Worm (Caenorhabditis elegans) whole organism, mixed stage, embryonic: Measurements from ENCODE around the gene F10E7.5.
A peak's percentile ranks its signal among the peaks of the same experiment; 100 is the strongest.

Source experiments
- M03D4.4 ChIP-seq: sonication (generic microtip); optimal IDR thresholded peaks from 2 replicates; lab custom pipeline; 2017; ENCODE audit warnings: mild to moderate bottlenecking, missing genetic modification characterization, missing compliant biosample characterization
- bed-3 ChIP-seq: fragments of 200-800 bp; sonication (Bioruptor generic); optimal IDR thresholded peaks from 3 replicates; lab custom pipeline; 2018; ENCODE audit warnings: mild to moderate bottlenecking, missing genetic modification characterization, moderate library complexity, missing compliant biosample characterization
- blmp-1 ChIP-seq: fragments of 150-350 bp; optimal IDR thresholded peaks from 2 replicates; lab custom pipeline; 2014; ENCODE audit warnings: missing biosample characterization, missing genetic modification characterization
- ceh-43 ChIP-seq: fragments of 200-800 bp; sonication (Bioruptor generic); optimal IDR thresholded peaks from 2 replicates; lab custom pipeline; 2018; ENCODE audit warnings: mild to moderate bottlenecking, missing genetic modification characterization, moderate library complexity, missing compliant biosample characterization
- ceh-83 ChIP-seq: fragments of 200-800 bp; sonication (Bioruptor generic); optimal IDR thresholded peaks from 2 replicates; lab custom pipeline; 2018; ENCODE audit warnings: mild to moderate bottlenecking, missing genetic modification characterization, missing compliant biosample characterization
- ces-1 ChIP-seq: fragments of 150-350 bp; optimal IDR thresholded peaks from 2 replicates; lab custom pipeline; 2014; ENCODE audit warnings: missing biosample characterization, missing genetic modification reagents, missing genetic modification characterization
- cnd-1 ChIP-seq: fragments of 200-800 bp; sonication (Bioruptor generic); optimal IDR thresholded peaks from 2 replicates; lab custom pipeline; 2018; ENCODE audit warnings: mild to moderate bottlenecking, missing genetic modification characterization, missing compliant biosample characterization
- drap-1 ChIP-seq: fragments of 200-800 bp; sonication (Bioruptor generic); optimal IDR thresholded peaks from 3 replicates; lab custom pipeline; 2018; ENCODE audit warnings: mild to moderate bottlenecking, missing genetic modification characterization, missing compliant biosample characterization
- elt-1 ChIP-seq: sonication (generic microtip); optimal IDR thresholded peaks from 2 replicates; lab custom pipeline; 2017; ENCODE audit warnings: missing genetic modification characterization, mild to moderate bottlenecking, missing compliant biosample characterization, antibody characterized with exemption, moderate library complexity, borderline replicate concordance; ENCODE audit not compliant: insufficient read depth
- elt-3 ChIP-seq: fragments of 150-350 bp; optimal IDR thresholded peaks from 2 replicates; lab custom pipeline; 2014; ENCODE audit warnings: missing biosample characterization, missing genetic modification characterization
- flh-1 ChIP-seq: fragments of 200-800 bp; sonication (Bioruptor generic); optimal IDR thresholded peaks from 2 replicates; lab custom pipeline; 2018; ENCODE audit warnings: mild to moderate bottlenecking, missing genetic modification characterization, moderate library complexity, missing compliant biosample characterization
- ham-2 ChIP-seq: fragments of 200-800 bp; sonication (Bioruptor generic); optimal IDR thresholded peaks from 2 replicates; lab custom pipeline; 2018; ENCODE audit warnings: mild to moderate bottlenecking, missing genetic modification characterization, missing compliant biosample characterization
- lin-13 ChIP-seq: fragments of 150-350 bp; optimal IDR thresholded peaks from 2 replicates; lab custom pipeline; 2014; ENCODE audit warnings: missing biosample characterization, missing genetic modification characterization
- lin-32 ChIP-seq: fragments of 200-800 bp; sonication (Bioruptor generic); optimal IDR thresholded peaks from 2 replicates; lab custom pipeline; 2018; ENCODE audit warnings: mild to moderate bottlenecking, missing genetic modification characterization, missing compliant biosample characterization
- lsy-2 ChIP-seq: fragments of 150-350 bp; optimal IDR thresholded peaks from 2 replicates; lab custom pipeline; 2014; ENCODE audit warnings: missing biosample characterization, missing genetic modification characterization
- mab-5 ChIP-seq: fragments of 150-350 bp; optimal IDR thresholded peaks from 2 replicates; lab custom pipeline; 2014; ENCODE audit warnings: missing biosample characterization, missing genetic modification characterization
- mep-1 ChIP-seq: fragments of 150-350 bp; optimal IDR thresholded peaks from 2 replicates; lab custom pipeline; 2017; ENCODE audit warnings: missing biosample characterization, missing genetic modification reagents, missing genetic modification characterization, inconsistent platforms
- mls-2 ChIP-seq: sonication (generic microtip); optimal IDR thresholded peaks from 2 replicates; lab custom pipeline; 2016; ENCODE audit warnings: mild to moderate bottlenecking, missing genetic modification characterization, moderate library complexity, missing compliant biosample characterization
- nhr-12 ChIP-seq: fragments of 150-350 bp; optimal IDR thresholded peaks from 2 replicates; lab custom pipeline; 2014; ENCODE audit warnings: missing biosample characterization, missing genetic modification characterization
- nhr-2 ChIP-seq: fragments of 150-350 bp; optimal IDR thresholded peaks from 2 replicates; lab custom pipeline; 2014; ENCODE audit warnings: missing biosample characterization, missing genetic modification characterization
- nhr-237 ChIP-seq: fragments of 150-350 bp; optimal IDR thresholded peaks from 2 replicates; lab custom pipeline; 2014; ENCODE audit warnings: missing biosample characterization, missing genetic modification characterization
- nhr-76 ChIP-seq: sonication (generic microtip); optimal IDR thresholded peaks from 2 replicates; lab custom pipeline; 2017; ENCODE audit warnings: missing biosample characterization, missing genetic modification characterization
- pha-4 ChIP-seq: fragments of 150-350 bp; optimal IDR thresholded peaks from 2 replicates; lab custom pipeline; 2018; ENCODE audit warnings: missing biosample characterization, missing genetic modification reagents, missing genetic modification characterization
- sem-2 ChIP-seq: fragments of 200-800 bp; sonication (Bioruptor generic); optimal IDR thresholded peaks from 2 replicates; lab custom pipeline; 2018; ENCODE audit warnings: mild to moderate bottlenecking, missing genetic modification characterization, missing compliant biosample characterization
- sptf-1 ChIP-seq: sonication (generic microtip); optimal IDR thresholded peaks from 2 replicates; lab custom pipeline; 2017; ENCODE audit warnings: mild to moderate bottlenecking, missing genetic modification characterization, moderate library complexity, missing compliant biosample characterization
- tbx-8 ChIP-seq: fragments of 200-800 bp; sonication (Bioruptor generic); optimal IDR thresholded peaks from 2 replicates; lab custom pipeline; 2018; ENCODE audit warnings: mild to moderate bottlenecking, missing genetic modification characterization, moderate library complexity, missing compliant biosample characterization
- unc-120 ChIP-seq: sonication (generic microtip); optimal IDR thresholded peaks from 2 replicates; lab custom pipeline; 2017; ENCODE audit warnings: missing genetic modification characterization, missing compliant biosample characterization; ENCODE audit not compliant: poor library complexity, severe bottlenecking
- unc-39 ChIP-seq: fragments of 150-350 bp; optimal IDR thresholded peaks from 2 replicates; lab custom pipeline; 2014; ENCODE audit warnings: missing biosample characterization, missing genetic modification characterization
- unc-62 ChIP-seq: fragments of 150-350 bp; optimal IDR thresholded peaks from 2 replicates; lab custom pipeline; 2014; ENCODE audit warnings: missing biosample characterization, missing genetic modification reagents, missing genetic modification characterization
- zip-8 ChIP-seq: fragments of 150-350 bp; optimal IDR thresholded peaks from 2 replicates; lab custom pipeline; 2014; ENCODE audit warnings: missing biosample characterization, missing genetic modification characterization
- ztf-11 ChIP-seq: fragments of 150-350 bp; optimal IDR thresholded peaks from 2 replicates; lab custom pipeline; 2014; ENCODE audit warnings: missing biosample characterization, missing genetic modification characterization

Gene F10E7.5

DNA sequence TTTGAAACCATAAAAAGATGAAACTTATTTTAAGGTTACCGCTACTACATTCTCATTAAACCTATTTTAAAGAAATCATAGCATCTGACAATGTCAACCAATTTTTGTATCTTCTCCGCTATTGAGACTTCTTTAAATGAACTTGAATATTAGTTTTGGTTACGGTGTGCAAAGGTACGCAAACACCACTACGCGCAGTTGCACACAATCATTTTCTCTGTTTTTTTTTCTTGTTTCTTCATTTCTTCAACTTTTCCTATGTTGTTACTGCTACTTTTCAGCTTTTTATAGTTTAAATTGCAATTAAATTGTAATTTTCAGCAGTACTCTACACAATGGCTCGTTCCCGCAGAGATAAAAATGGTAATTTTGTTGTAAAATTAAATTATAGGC, at the start of gene F10E7.5:
Gene F10E7.5, plus strand, starts transcription at position 322 of the 393 bp plus-strand sequence.
- TF ChIP-seq ceh-83 (GFP tag; lab: Kevin White, UChicago) = peak; percentile 14
- TF ChIP-seq nhr-2 (tag; lab: Kevin White, UChicago) = no peak
- no peak for TF ChIP-seq nhr-76 (tag; lab: Kevin White, UChicago)
- TF ChIP-seq unc-120 = peak; percentile 22
- peak; percentile 3 for TF ChIP-seq unc-62 (GFP tag; lab: Kevin White, UChicago)
- TF ChIP-seq lin-13 (tag; lab: Kevin White, UChicago) = peak; percentile 57
- peak; percentile 37 for TF ChIP-seq nhr-237 (tag; lab: Kevin White, UChicago)
- TF ChIP-seq mep-1 (tag; lab: Kevin White, UChicago) = peak; percentile 24
- TF ChIP-seq lsy-2 (tag; lab: Kevin White, UChicago) = peak; percentile 98

DNA sequence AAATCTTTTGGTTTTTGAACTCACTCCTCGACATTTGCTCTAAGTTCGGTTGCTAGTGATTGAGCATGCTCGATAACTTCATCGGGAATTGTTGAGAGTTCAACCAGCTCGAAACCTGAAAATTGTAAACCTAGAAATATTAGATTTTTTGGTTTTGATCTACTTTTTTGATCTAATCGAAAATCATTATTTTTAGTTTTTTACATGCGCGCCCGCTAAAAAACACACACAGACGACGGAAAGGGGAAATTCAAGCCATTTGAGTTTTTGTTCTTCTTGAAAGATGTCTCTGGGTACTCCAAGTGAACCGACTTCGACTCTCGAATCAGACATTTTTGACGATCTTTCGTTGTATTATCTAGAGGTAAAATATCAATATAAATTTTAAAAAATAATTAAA, 46.4 kb upstream of the F10E7.5 start, which contains the start of gene nos-2:
Gene nos-2, plus strand, starts transcription at position 228 of the 400 bp plus-strand sequence.
- TF ChIP-seq zip-8 (no peak), unc-62 (GFP tag; lab: Kevin White, UChicago) (no peak), nhr-76 (tag; lab: Kevin White, UChicago) (no peak), unc-39 (tag; lab: Kevin White, UChicago) (no peak), tbx-8 (GFP tag; lab: Kevin White, UChicago) (no peak), unc-120 (no peak), nhr-2 (tag; lab: Kevin White, UChicago) (no peak), pha-4 (tag; lab: Kevin White, UChicago) (no peak), cnd-1 (no peak), blmp-1 (no peak), ceh-43 (GFP tag; lab: Kevin White, UChicago) (no peak), flh-1 (GFP tag; lab: Kevin White, UChicago) (no peak), lsy-2 (tag; lab: Kevin White, UChicago) (no peak), lin-13 (tag; lab: Kevin White, UChicago) (no peak), ham-2 (GFP tag; lab: Kevin White, UChicago) (no peak), elt-3 (tag; lab: Kevin White, UChicago) (no peak), bed-3 (GFP tag; lab: Kevin White, UChicago) (no peak), M03D4.4 (tag; lab: Kevin White, UChicago) (no peak), elt-1 (tag; lab: Kevin White, UChicago) (no peak), sem-2 (no peak)

DNA sequence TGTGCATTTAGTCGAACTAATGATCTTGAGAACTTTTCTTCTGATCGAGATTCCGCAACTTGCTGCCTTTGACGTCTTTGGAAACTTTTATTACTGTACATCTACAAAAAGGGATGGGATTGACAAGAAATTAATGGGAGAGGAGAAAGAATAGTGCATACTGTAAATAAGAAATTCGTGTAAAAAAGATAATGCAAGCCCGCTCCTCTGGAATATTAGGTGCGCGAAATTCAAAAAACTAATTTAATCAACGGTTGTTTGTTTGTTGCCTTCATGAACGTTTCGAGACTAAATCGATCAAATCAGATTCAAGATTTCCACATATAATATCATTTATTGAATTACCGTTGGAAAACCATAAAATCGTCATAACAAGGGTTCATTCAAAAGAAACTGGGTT, 41.9 kb upstream of the F10E7.5 start, which contains the start of gene him-14:
Gene him-14, minus strand, starts transcription at position 101 of the 400 bp plus-strand sequence.
- TF ChIP-seq blmp-1 (no peak), sptf-1 (tag; lab: Kevin White, UChicago) (no peak), unc-120 (no peak)

DNA sequence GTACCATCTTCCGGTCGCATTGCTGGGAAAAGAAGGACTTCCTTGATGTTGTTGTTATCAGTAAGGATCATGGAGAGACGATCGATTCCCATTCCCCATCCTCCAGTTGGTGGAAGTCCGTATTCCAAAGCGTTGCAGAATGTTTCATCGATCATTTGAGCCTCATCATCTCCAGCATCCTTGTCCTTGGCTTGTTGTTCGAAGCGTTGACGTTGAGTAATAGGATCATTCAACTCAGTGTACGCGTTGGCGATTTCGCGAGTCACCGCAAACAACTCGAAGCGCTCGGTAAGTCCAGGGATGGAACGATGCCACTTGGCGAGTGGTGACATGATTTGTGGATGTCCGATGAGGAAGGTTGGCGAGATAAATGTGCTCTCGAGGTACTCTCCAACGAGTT, 41.3 kb upstream of the F10E7.5 start:
- TF ChIP-seq bed-3 (GFP tag; lab: Kevin White, UChicago) (no peak), elt-1 (tag; lab: Kevin White, UChicago) (no peak), unc-39 (tag; lab: Kevin White, UChicago) (no peak), mep-1 (tag; lab: Kevin White, UChicago) (no peak), ztf-11 (tag; lab: Kevin White, UChicago) (no peak), nhr-12 (tag; lab: Kevin White, UChicago) (no peak), lin-32 (GFP tag; lab: Kevin White, UChicago) (no peak), mls-2 (tag; lab: Kevin White, UChicago) (no peak), drap-1 (GFP tag; lab: Kevin White, UChicago) (no peak), ham-2 (GFP tag; lab: Kevin White, UChicago) (no peak), nhr-76 (tag; lab: Kevin White, UChicago) (no peak), sptf-1 (tag; lab: Kevin White, UChicago) (no peak), tbx-8 (GFP tag; lab: Kevin White, UChicago) (no peak), mab-5 (tag; lab: Kevin White, UChicago) (no peak), ces-1 (GFP tag; lab: Kevin White, UChicago) (no peak), ceh-43 (GFP tag; lab: Kevin White, UChicago) (no peak), flh-1 (GFP tag; lab: Kevin White, UChicago) (no peak), blmp-1 (no peak)

DNA sequence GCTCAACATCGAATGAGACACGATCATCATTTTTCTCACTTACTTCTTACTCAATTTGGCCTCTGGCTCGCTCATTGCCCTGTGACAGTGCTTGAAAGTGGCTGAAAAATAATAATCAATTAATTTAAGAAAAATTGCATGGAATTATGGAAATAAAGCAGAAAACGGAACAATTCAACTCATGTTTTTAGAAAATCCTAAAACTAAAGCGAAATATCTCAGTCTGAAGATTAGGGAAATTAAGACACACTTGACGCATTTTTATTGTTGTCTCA, 39.5 kb upstream of the F10E7.5 start, which contains the start of gene kars-1:
Gene kars-1, minus strand, starts transcription at position 101 of the 275 bp plus-strand sequence.
- TF ChIP-seq sptf-1 (tag; lab: Kevin White, UChicago) (no peak), lin-13 (tag; lab: Kevin White, UChicago) (no peak), unc-39 (tag; lab: Kevin White, UChicago) (no peak), ceh-83 (GFP tag; lab: Kevin White, UChicago) (no peak), cnd-1 (no peak)
- TF ChIP-seq, all 35 proteins: peak for 0
